Fruit fly (Drosophila melanogaster) whole organism, embryonic: Measurements from ENCODE around the gene ND-24L.

Experiments used
- Atf-2 ChIP-seq: fragments of 200-800 bp; sonication (Bioruptor generic); optimal IDR thresholded peaks from 2 replicates; lab custom pipeline; 2016; ENCODE audit warnings: missing biosample characterization, missing genetic modification characterization
- Blimp-1 ChIP-seq: fragments of 200-800 bp; sonication (Bioruptor generic); optimal IDR thresholded peaks from 3 replicates; lab custom pipeline; 2018; ENCODE audit warnings: missing biosample characterization, missing genetic modification characterization, mild to moderate bottlenecking, moderate library complexity, missing genetic modification reagents
- CG10267 ChIP-seq: fragments of 200-800 bp; sonication (Bioruptor generic); optimal IDR thresholded peaks from 2 replicates; lab custom pipeline; 2018; ENCODE audit warnings: missing biosample characterization, mild to moderate bottlenecking, missing genetic modification characterization, moderate library complexity
- CG10321 ChIP-seq: fragments of 200-800 bp; sonication (Bioruptor generic); IDR thresholded peaks from 2 replicates; pipeline ENCODE4 v1.3.6; 2022; ENCODE audit warnings: missing biosample characterization, missing genetic modification characterization
- CG10979 ChIP-seq: fragments of 200-800 bp; sonication (Bioruptor generic); optimal IDR thresholded peaks from 2 replicates; lab custom pipeline; 2018; ENCODE audit warnings: missing biosample characterization, mild to moderate bottlenecking, missing genetic modification characterization, moderate library complexity
- CG11560 ChIP-seq: fragments of 200-800 bp; sonication (Bioruptor generic); IDR thresholded peaks from 3 replicates; pipeline ENCODE4 v1.3.6; 2022; ENCODE audit warnings: missing biosample characterization, missing genetic modification characterization
- CG11723 ChIP-seq: fragments of 200-800 bp; sonication (Bioruptor generic); optimal IDR thresholded peaks from 2 replicates; lab custom pipeline; 2017; ENCODE audit warnings: missing biosample characterization, mild to moderate bottlenecking, missing genetic modification characterization
- CG1233 ChIP-seq: fragments of 200-800 bp; sonication (Bioruptor generic); optimal IDR thresholded peaks from 4 replicates; lab custom pipeline; 2018; ENCODE audit warnings: missing biosample characterization, mild to moderate bottlenecking, missing genetic modification characterization
- CG14441 ChIP-seq: fragments of 200-800 bp; sonication (Bioruptor generic); IDR thresholded peaks from 2 replicates; pipeline ENCODE4 v1.3.6; 2022; ENCODE audit warnings: missing biosample characterization, missing genetic modification characterization
- CG14710 ChIP-seq: fragments of 200-800 bp; sonication (Bioruptor generic); optimal IDR thresholded peaks from 3 replicates; lab custom pipeline; 2019; ENCODE audit warnings: missing biosample characterization, mild to moderate bottlenecking, missing genetic modification characterization, moderate library complexity
- CG15073 ChIP-seq: fragments of 200-800 bp; sonication (Bioruptor generic); optimal IDR thresholded peaks from 2 replicates; lab custom pipeline; 2016; ENCODE audit warnings: missing biosample characterization, missing genetic modification characterization
- CG1529 ChIP-seq: fragments of 200-800 bp; sonication (Bioruptor generic); optimal IDR thresholded peaks from 3 replicates; lab custom pipeline; 2018; ENCODE audit warnings: missing biosample characterization, missing genetic modification characterization
- CG15601 ChIP-seq: fragments of 200-800 bp; sonication (Bioruptor generic); optimal IDR thresholded peaks from 3 replicates; lab custom pipeline; 2019; ENCODE audit warnings: missing biosample characterization, mild to moderate bottlenecking, missing genetic modification characterization, moderate library complexity
- CG17385 ChIP-seq: fragments of 200-800 bp; sonication (Bioruptor generic); optimal IDR thresholded peaks from 3 replicates; lab custom pipeline; 2018; ENCODE audit warnings: missing biosample characterization, mild to moderate bottlenecking, missing genetic modification characterization
- CG18262 ChIP-seq: fragments of 200-800 bp; optimal IDR thresholded peaks from 3 replicates; lab custom pipeline; 2019; ENCODE audit warnings: missing biosample characterization, mild to moderate bottlenecking, missing genetic modification characterization, moderate library complexity
- CG18476 ChIP-seq: fragments of 200-800 bp; sonication (Bioruptor generic); optimal IDR thresholded peaks from 2 replicates; lab custom pipeline; 2016; ENCODE audit warnings: missing biosample characterization, mild to moderate bottlenecking, missing genetic modification characterization
- CG2678 ChIP-seq: fragments of 200-800 bp; sonication (Bioruptor generic); optimal IDR thresholded peaks from 3 replicates; lab custom pipeline; 2019; ENCODE audit warnings: missing biosample characterization, mild to moderate bottlenecking, missing genetic modification characterization, moderate library complexity
- CG7271 ChIP-seq: fragments of 200-800 bp; sonication (Bioruptor generic); optimal IDR thresholded peaks from 2 replicates; lab custom pipeline; 2018; ENCODE audit warnings: missing biosample characterization, mild to moderate bottlenecking, missing genetic modification characterization, moderate library complexity
- CG9215 ChIP-seq: fragments of 200-800 bp; sonication (Bioruptor generic); IDR thresholded peaks from 2 replicates; pipeline ENCODE4 v1.3.6; 2022; ENCODE audit warnings: missing biosample characterization, missing genetic modification characterization
- CG9797 ChIP-seq: fragments of 200-800 bp; sonication (Bioruptor generic); optimal IDR thresholded peaks from 3 replicates; lab custom pipeline; 2018; ENCODE audit warnings: missing biosample characterization, mild to moderate bottlenecking, missing genetic modification characterization
- CHES-1-like ChIP-seq: fragments of 200-800 bp; sonication (Bioruptor generic); optimal IDR thresholded peaks from 2 replicates; lab custom pipeline; 2016; ENCODE audit warnings: missing biosample characterization, missing genetic modification characterization
- Camta ChIP-seq: fragments of 200-800 bp; sonication (Bioruptor generic); optimal IDR thresholded peaks from 2 replicates; lab custom pipeline; 2016; ENCODE audit warnings: missing biosample characterization, missing genetic modification characterization
- Dp ChIP-seq: fragments of 200-800 bp; sonication (Bioruptor generic); optimal IDR thresholded peaks from 2 replicates; lab custom pipeline; 2018; ENCODE audit warnings: missing biosample characterization, mild to moderate bottlenecking, missing genetic modification characterization, moderate library complexity
- E2f1 ChIP-seq: fragments of 200-800 bp; sonication (Bioruptor generic); IDR thresholded peaks from 2 replicates; pipeline ENCODE4 v1.3.6; 2022; ENCODE audit warnings: missing biosample characterization, missing genetic modification characterization
- Hsf ChIP-seq: fragments of 200-800 bp; sonication (Bioruptor generic); optimal IDR thresholded peaks from 3 replicates; lab custom pipeline; 2016; ENCODE audit warnings: missing biosample characterization, missing genetic modification characterization
- Lpt ChIP-seq: fragments of >200 bp; optimal IDR thresholded peaks from 2 replicates; lab custom pipeline; 2018; ENCODE audit warnings: missing biosample characterization, missing genetic modification characterization
- Ssrp ChIP-seq: fragments of 200-800 bp; sonication (Bioruptor generic); optimal IDR thresholded peaks from 2 replicates; lab custom pipeline; 2018; ENCODE audit warnings: missing biosample characterization, mild to moderate bottlenecking, missing genetic modification characterization, moderate library complexity
- ab ChIP-seq: fragments of 200-800 bp; sonication (Bioruptor generic); optimal IDR thresholded peaks from 2 replicates; lab custom pipeline; 2016; ENCODE audit warnings: missing biosample characterization, missing genetic modification characterization
- bigmax ChIP-seq: fragments of 200-800 bp; sonication (Bioruptor generic); optimal IDR thresholded peaks from 2 replicates; lab custom pipeline; 2018; ENCODE audit warnings: missing biosample characterization, mild to moderate bottlenecking, missing genetic modification characterization
- bsh ChIP-seq, 2 experiments: fragments of 200-800 bp; sonication (Bioruptor generic); optimal IDR thresholded peaks; 2 replicates each; lab custom pipeline; 2017 to 2018; ENCODE audit warnings: mild to moderate bottlenecking in 2 of 2, missing biosample characterization in 2 of 2, missing genetic modification characterization in 2 of 2, moderate library complexity in 1 of 2
- da ChIP-seq: fragments of 200-800 bp; sonication (Bioruptor generic); optimal IDR thresholded peaks from 2 replicates; lab custom pipeline; 2016; ENCODE audit warnings: missing biosample characterization, missing genetic modification characterization
- eve ChIP-seq, 2 experiments: fragments of >200 bp; optimal IDR thresholded peaks; 2 replicates each; lab custom pipeline; 2017; ENCODE audit warnings: missing biosample characterization in 2 of 2, missing genetic modification characterization in 2 of 2
- gcm ChIP-seq: fragments of 200-800 bp; sonication (Bioruptor generic); optimal IDR thresholded peaks from 2 replicates; lab custom pipeline; 2019; ENCODE audit warnings: missing biosample characterization, mild to moderate bottlenecking, missing genetic modification characterization, moderate library complexity
- gsb-n ChIP-seq: fragments of 200-800 bp; sonication (Bioruptor generic); optimal IDR thresholded peaks from 3 replicates; lab custom pipeline; 2018; ENCODE audit warnings: missing biosample characterization, mild to moderate bottlenecking, missing genetic modification characterization
- klu ChIP-seq: fragments of 200-800 bp; sonication (Bioruptor generic); IDR thresholded peaks from 2 replicates; pipeline ENCODE4 v1.3.6; 2022; ENCODE audit warnings: missing biosample characterization, missing genetic modification characterization
- lab ChIP-seq: fragments of 200-800 bp; sonication (Bioruptor generic); optimal IDR thresholded peaks from 3 replicates; lab custom pipeline; 2017; ENCODE audit warnings: missing biosample characterization, missing genetic modification characterization, mild to moderate bottlenecking, moderate library complexity, missing genetic modification reagents
- otp ChIP-seq: fragments of 200-800 bp; sonication (Bioruptor generic); IDR thresholded peaks from 3 replicates; pipeline ENCODE4, ENCODE4 v1.3.6; 2022; ENCODE audit warnings: missing biosample characterization, missing genetic modification characterization
- pan ChIP-seq, 4 experiments: fragments of >200 bp in 3 of 4; fragments of 200-800 bp in 1 of 4; sonication (Bioruptor generic) in 1 of 4; optimal IDR thresholded peaks in 3 of 4; IDR thresholded peaks in 1 of 4; 2 replicates each; pipeline versions ENCODE4 v1.3.6 to Lab custom; 2017 to 2022; ENCODE audit warnings: missing biosample characterization in 2 of 4, missing genetic modification characterization in 2 of 4, mixed read lengths in 1 of 4
- pfk ChIP-seq: fragments of 200-800 bp; sonication (Bioruptor generic); optimal IDR thresholded peaks from 2 replicates; lab custom pipeline; 2018; ENCODE audit warnings: missing biosample characterization, mild to moderate bottlenecking, missing genetic modification characterization, moderate library complexity
- salm ChIP-seq: fragments of 200-800 bp; sonication (Bioruptor generic); optimal IDR thresholded peaks from 2 replicates; lab custom pipeline; 2018; ENCODE audit warnings: missing biosample characterization, mild to moderate bottlenecking, missing genetic modification characterization
- sisA ChIP-seq: fragments of 200-800 bp; sonication (Bioruptor generic); IDR thresholded peaks from 2 replicates; pipeline ENCODE4 v1.3.6; 2022; ENCODE audit warnings: missing biosample characterization, missing genetic modification characterization
- so ChIP-seq: fragments of 200-800 bp; sonication (Bioruptor generic); IDR thresholded peaks from 3 replicates; pipeline ENCODE4 v1.3.6; 2022; ENCODE audit warnings: missing biosample characterization, missing genetic modification characterization

Gene ND-24L

DNA sequence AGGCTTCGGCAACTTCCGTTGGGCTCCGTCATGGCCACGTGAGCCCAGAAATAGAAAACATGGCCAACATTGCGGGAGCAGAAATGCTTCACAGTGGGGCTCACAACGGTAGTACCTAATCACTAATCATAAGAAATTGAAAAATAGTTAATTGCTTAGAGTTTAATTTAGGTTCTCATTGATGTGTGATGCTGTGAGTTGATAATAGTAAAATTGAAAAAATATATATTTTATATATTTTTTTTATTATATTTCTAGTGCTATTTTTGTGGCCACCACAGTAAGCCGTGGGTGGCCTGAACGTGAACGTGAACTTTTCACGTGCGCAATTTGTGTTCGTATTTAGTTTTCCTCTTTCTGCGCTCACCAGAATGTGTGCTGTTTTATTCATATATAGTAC lies 10.1 kb downstream of the ND-24L start (continued):
- TF ChIP-seq ab (GFP tag; lab: Kevin White, UChicago) (no peak), CG18476 (GFP tag; lab: Kevin White, UChicago) (no peak), Blimp-1 (GFP tag; lab: Kevin White, UChicago) (peak; percentile 57), gcm (GFP tag; lab: Kevin White, UChicago) (peak; percentile 22), Ssrp (tag; lab: Kevin White, UChicago) (no peak), CG9215 (GFP tag; lab: Robert Waterston, UW) (no peak), CG14710 (tag; lab: Kevin White, UChicago) (no peak), Dp (no peak), klu (0 out of 2 replicates have a peak, but pooled peaks have one; percentile 16), CG15073 (GFP tag; lab: Kevin White, UChicago) (no peak), bsh (GFP tag; optimal IDR thresholded peaks at IDR 0.05; lab: Kevin White, UChicago) (peak in 1 of 2 experiments; percentile 27), Lpt (no peak), CG14441 (GFP tag; lab: Robert Waterston, UW) (no peak), E2f1 (GFP tag; lab: Robert Waterston, UW) (no peak), bigmax (GFP tag; lab: Kevin White, UChicago) (no peak), otp (GFP tag; lab: Robert Waterston, UW) (no peak), CG10979 (tag; lab: Kevin White, UChicago) (no peak), CG11560 (tag; lab: Robert Waterston, UW) (no peak), CG1529 (no peak), lab (GFP tag; lab: Kevin White, UChicago) (peak; percentile 86), da (GFP tag; lab: Kevin White, UChicago) (no peak), gsb-n (no peak), CG2678 (tag; lab: Kevin White, UChicago) (peak; percentile 61), CHES-1-like (GFP tag; lab: Kevin White, UChicago) (no peak), salm (tag; lab: Kevin White, UChicago) (no peak), so (GFP tag; lab: Robert Waterston, UW) (no peak), CG17385 (GFP tag; lab: Kevin White, UChicago) (peak; percentile 5), Atf-2 (GFP tag; lab: Kevin White, UChicago) (no peak), CG10267 (tag; lab: Kevin White, UChicago) (peak; percentile 46), Hsf (GFP tag; lab: Kevin White, UChicago) (no peak), pan (optimal IDR thresholded peaks at IDR 0.05; lab: Kevin White, UChicago) (no peak), pan (GFP tag; optimal IDR thresholded peaks at IDR 0.05 in 1 of 2, IDR thresholded peaks at IDR 0.05 in 1 of 2) (peak in 1 of 2 experiments; percentile 60), Camta (no peak), CG11723 (GFP tag; lab: Kevin White, UChicago) (no peak), pfk (GFP tag; lab: Kevin White, UChicago) (no peak), CG1233 (GFP tag; lab: Kevin White, UChicago) (no peak), CG7271 (tag; lab: Kevin White, UChicago) (no peak), sisA (no peak), eve (GFP tag; optimal IDR thresholded peaks at IDR 0.05; lab: Kevin White, UChicago) (no peak), CG18262 (no peak), CG9797 (GFP tag; lab: Kevin White, UChicago) (no peak), CG15601 (tag; lab: Kevin White, UChicago) (no peak), CG10321 (no peak)
